Worm (Caenorhabditis elegans) whole organism, young adult: ENCODE results near the gene fbxa-115.

Experiments
- B0336.3 ChIP-seq: fragments of 200-800 bp; sonication (Bioruptor generic); IDR thresholded peaks from 2 replicates; pipeline ENCODE4 v1.3.6; 2022; ENCODE audit warnings: missing genetic modification characterization, missing compliant biosample characterization
- C17E4.6 ChIP-seq: fragments of 200-800 bp; sonication (Bioruptor generic); IDR thresholded peaks from 2 replicates; pipeline ENCODE4 v1.3.6; 2022; ENCODE audit warnings: missing genetic modification reagents, missing genetic modification characterization, missing compliant biosample characterization
- F33H1.4 ChIP-seq: fragments of 200-800 bp; sonication (Bioruptor generic); IDR thresholded peaks from 2 replicates; pipeline ENCODE4 v1.3.6; 2022; ENCODE audit warnings: missing genetic modification reagents, missing genetic modification characterization, missing compliant biosample characterization
- lin-35 ChIP-seq, 3 experiments: fragments of 150-350 bp in 2 of 3; sonication (generic microtip) in 1 of 3; optimal IDR thresholded peaks; 2 replicates each; lab custom pipeline; 2014 to 2018; ENCODE audit warnings: missing biosample characterization in 3 of 3, missing genetic modification characterization in 3 of 3, missing genetic modification reagents in 3 of 3
- rpc-1 ChIP-seq, 2 experiments: fragments of 150-350 bp in 1 of 2; sonication (generic microtip) in 1 of 2; optimal IDR thresholded peaks; 2 replicates each; lab custom pipeline; 2014 to 2018; ENCODE audit warnings: missing biosample characterization in 1 of 2, missing genetic modification characterization in 1 of 2, missing genetic modification reagents in 1 of 2, missing genotype in 1 of 2
- snpc-4 ChIP-seq, 5 experiments: fragments of 150-350 bp in 1 of 5; sonication (generic microtip) in 4 of 5; optimal IDR thresholded peaks; 2 replicates each; lab custom pipeline; 2014 to 2018; ENCODE audit warnings: missing genetic modification characterization in 5 of 5, missing biosample characterization in 3 of 5, antibody characterized with exemption in 2 of 5, mild to moderate bottlenecking in 2 of 5, missing compliant biosample characterization in 2 of 5, missing genotype in 2 of 5, moderate library complexity in 2 of 5, missing genetic modification reagents in 1 of 5
- somi-1 ChIP-seq: fragments of 200-800 bp; sonication (Bioruptor generic); optimal IDR thresholded peaks from 2 replicates; lab custom pipeline; 2018; ENCODE audit warnings: mild to moderate bottlenecking, missing genetic modification characterization, missing compliant biosample characterization
- tbp1 ChIP-seq: fragments of 200-800 bp; sonication (Bioruptor generic); optimal IDR thresholded peaks from 2 replicates; lab custom pipeline; 2018; ENCODE audit warnings: mild to moderate bottlenecking, missing genetic modification characterization, missing compliant biosample characterization
- unc-62 ChIP-seq: fragments of 150-350 bp; optimal IDR thresholded peaks from 2 replicates; lab custom pipeline; 2014; ENCODE audit warnings: missing biosample characterization, missing genetic modification reagents, missing genetic modification characterization

- TF ChIP-seq B0336.3 (GFP tag; lab: Robert Waterston, UW) (no peak), tbp1 (GFP tag; lab: Kevin White, UChicago) (no peak), lin-35 (GFP tag; optimal IDR thresholded peaks at IDR 0.05; lab: Kevin White, UChicago) (no peak), rpc-1 (optimal IDR thresholded peaks at IDR 0.05; lab: Kevin White, UChicago) (no peak), rpc-1 (tag; optimal IDR thresholded peaks at IDR 0.05; lab: Kevin White, UChicago) (no peak), unc-62 (GFP tag; lab: Kevin White, UChicago) (no peak), F33H1.4 (GFP tag; lab: Robert Waterston, UW) (no peak), snpc-4 (GFP tag; optimal IDR thresholded peaks at IDR 0.05; lab: Kevin White, UChicago) (no peak), snpc-4 (tag; optimal IDR thresholded peaks at IDR 0.05; lab: Kevin White, UChicago) (no peak), somi-1 (GFP tag; lab: Kevin White, UChicago) (no peak), C17E4.6 (GFP tag; lab: Robert Waterston, UW) (no peak)
Observed at ce11 chrV:20213097-20213496, 21.1 kb upstream of the fbxa-115 start.
